Worm (Caenorhabditis elegans) whole organism, early embryonic: ENCODE results near the gene srlf-30.

ENCODE experiments used
- B0310.2 ChIP-seq: sonication (generic microtip); optimal IDR thresholded peaks from 2 replicates; lab custom pipeline; 2016; ENCODE audit warnings: mild to moderate bottlenecking, missing genetic modification characterization, missing compliant biosample characterization
- F13C5.2 ChIP-seq: sonication (generic microtip); optimal IDR thresholded peaks from 2 replicates; lab custom pipeline; 2017; ENCODE audit warnings: mild to moderate bottlenecking, missing genetic modification characterization, inconsistent platforms, missing compliant biosample characterization
- aly-1 ChIP-seq: sonication (generic microtip); optimal IDR thresholded peaks from 2 replicates; lab custom pipeline; 2016; ENCODE audit warnings: missing genetic modification characterization, missing compliant biosample characterization
- ama-1 ChIP-seq: fragments of 150-350 bp; optimal IDR thresholded peaks from 2 replicates; lab custom pipeline; 2014
- ceh-13 ChIP-seq: fragments of 200-800 bp; sonication (Bioruptor generic); optimal IDR thresholded peaks from 2 replicates; lab custom pipeline; 2018; ENCODE audit warnings: mild to moderate bottlenecking, missing genetic modification characterization, missing compliant biosample characterization
- ceh-36 ChIP-seq: sonication (generic microtip); optimal IDR thresholded peaks from 2 replicates; lab custom pipeline; 2016; ENCODE audit warnings: missing genetic modification characterization, inconsistent platforms, missing compliant biosample characterization
- ets-7 ChIP-seq: sonication (generic microtip); optimal IDR thresholded peaks from 2 replicates; lab custom pipeline; 2016; ENCODE audit warnings: missing genotype, missing genetic modification characterization, missing compliant biosample characterization
- flt-1 ChIP-seq: fragments of 200-800 bp; sonication (Bioruptor generic); IDR thresholded peaks from 2 replicates; pipeline ENCODE4 v1.3.6; 2022; ENCODE audit warnings: missing genetic modification characterization, missing compliant biosample characterization
- hmbx-1 ChIP-seq: sonication (generic microtip); optimal IDR thresholded peaks from 2 replicates; lab custom pipeline; 2016; ENCODE audit warnings: mild to moderate bottlenecking, missing genetic modification characterization, missing compliant biosample characterization
- hmg-4 ChIP-seq: fragments of 200-800 bp; sonication (Bioruptor generic); optimal IDR thresholded peaks from 2 replicates; lab custom pipeline; 2018; ENCODE audit warnings: mild to moderate bottlenecking, missing genetic modification characterization, missing compliant biosample characterization
- hnd-1 ChIP-seq: sonication (generic microtip); optimal IDR thresholded peaks from 2 replicates; lab custom pipeline; 2016; ENCODE audit warnings: missing genetic modification characterization, missing compliant biosample characterization
- pes-1 ChIP-seq: fragments of 200-800 bp; sonication (Bioruptor generic); IDR thresholded peaks from 2 replicates; pipeline ENCODE4 v1.3.6; 2022; ENCODE audit warnings: missing genetic modification reagents, missing genetic modification characterization, missing compliant biosample characterization
- scrt-1 ChIP-seq: fragments of 200-800 bp; sonication (Bioruptor generic); IDR thresholded peaks from 2 replicates; pipeline ENCODE4 v1.3.6; 2022; ENCODE audit warnings: missing genetic modification characterization, missing compliant biosample characterization
- sea-1 ChIP-seq: fragments of 200-800 bp; sonication (Bioruptor generic); conservative IDR thresholded peaks from 2 replicates; pipeline ENCODE4 v1.3.6; 2022; ENCODE audit warnings: missing genetic modification characterization, missing compliant biosample characterization
- tbx-11 ChIP-seq: fragments of 200-800 bp; sonication (Bioruptor generic); IDR thresholded peaks from 2 replicates; pipeline ENCODE4 v1.3.6; 2022; ENCODE audit warnings: missing genetic modification characterization, missing compliant biosample characterization
- tbx-37 ChIP-seq: fragments of 200-800 bp; sonication (Bioruptor generic); conservative IDR thresholded peaks from 2 replicates; pipeline ENCODE4 v1.3.6; 2022; ENCODE audit warnings: missing genetic modification reagents, missing genetic modification characterization, missing compliant biosample characterization
- tra-4 ChIP-seq: sonication (generic microtip); optimal IDR thresholded peaks from 2 replicates; lab custom pipeline; 2017; ENCODE audit warnings: missing genetic modification characterization, missing compliant biosample characterization

Gene srlf-30

DNA sequence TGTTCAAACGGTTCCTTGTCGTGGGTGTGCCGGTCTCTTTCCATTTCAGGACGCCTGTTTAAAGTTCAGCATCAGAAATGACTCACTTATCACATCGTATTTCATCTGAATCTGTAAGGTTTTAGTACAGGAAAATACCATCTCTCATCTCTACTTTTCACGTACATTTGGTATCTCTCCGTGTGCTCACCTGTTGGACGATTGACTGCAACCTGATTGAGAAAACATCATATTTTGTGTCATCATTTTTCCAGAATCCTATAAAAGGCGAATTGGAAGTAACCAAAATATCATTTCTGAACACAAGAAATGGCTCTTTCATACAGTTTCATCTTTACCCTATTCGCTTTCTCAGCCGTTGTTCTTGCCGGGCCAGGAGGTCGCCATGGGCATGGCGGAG lies at the start of gene srlf-30:
srlf-30 (plus strand) TSS at position 301 of the 400 bp plus-strand sequence.
- TF ChIP-seq hmbx-1 (tag; lab: Kevin White, UChicago) (no peak), aly-1 (no peak), ceh-13 (GFP tag; lab: Kevin White, UChicago) (no peak), flt-1 (GFP tag; lab: Robert Waterston, UW) (no peak), hmg-4 (GFP tag; lab: Kevin White, UChicago) (no peak), F13C5.2 (tag; lab: Kevin White, UChicago) (no peak), ceh-36 (tag; lab: Kevin White, UChicago) (no peak)

DNA sequence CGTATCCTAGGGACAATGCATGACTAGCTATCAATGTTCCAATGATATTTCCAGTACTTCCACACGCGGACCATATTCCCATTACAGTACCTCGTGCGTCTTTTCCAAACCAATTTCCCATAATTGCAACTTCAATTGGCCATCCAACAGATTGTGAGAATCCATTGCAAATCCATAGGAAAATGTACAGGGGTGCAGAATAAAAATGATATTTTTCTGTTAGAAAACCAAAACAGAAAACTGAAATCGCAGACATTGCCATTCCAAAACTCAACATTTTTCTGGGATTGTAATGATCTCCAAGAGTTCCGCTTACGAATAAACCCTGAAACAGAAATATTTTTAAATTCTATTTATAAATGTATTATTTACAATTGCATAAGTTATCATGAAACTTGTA lies 49.0 kb upstream of the srlf-30 start:
- TF ChIP-seq F13C5.2 (tag; lab: Kevin White, UChicago) (no peak), ceh-13 (GFP tag; lab: Kevin White, UChicago) (no peak), hmbx-1 (tag; lab: Kevin White, UChicago) (no peak), hnd-1 (tag; lab: Kevin White, UChicago) (no peak), tbx-11 (no peak), ets-7 (tag; lab: Kevin White, UChicago) (no peak), flt-1 (GFP tag; lab: Robert Waterston, UW) (no peak), pes-1 (GFP tag; lab: Robert Waterston, UW) (no peak), tra-4 (no peak), B0310.2 (tag; lab: Kevin White, UChicago) (no peak), aly-1 (no peak), hmg-4 (GFP tag; lab: Kevin White, UChicago) (no peak), ama-1 (lab: Kevin White, UChicago) (no peak), ceh-36 (tag; lab: Kevin White, UChicago) (no peak), tbx-37 (GFP tag; lab: Robert Waterston, UW) (no peak), scrt-1 (GFP tag; lab: Robert Waterston, UW) (no peak)

DNA sequence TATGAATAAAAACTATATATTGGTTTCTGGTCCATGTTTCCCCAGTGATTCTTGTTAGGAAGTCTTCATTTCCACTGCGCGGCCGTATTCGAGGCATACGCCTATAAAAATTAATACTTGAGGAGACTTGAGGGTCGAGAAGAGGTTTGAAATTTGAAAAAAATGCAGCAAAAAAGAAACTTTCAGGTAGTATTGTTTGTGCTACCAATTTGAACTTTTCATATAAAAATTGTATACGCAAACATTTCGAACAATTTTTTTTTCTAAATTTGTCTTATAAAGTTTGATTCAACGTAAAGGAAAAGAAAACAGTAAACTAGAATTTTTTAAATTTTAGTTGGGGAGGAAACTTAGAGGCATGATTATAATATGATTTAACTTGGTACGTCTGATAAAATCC lies 48.4 kb upstream of the srlf-30 start, which contains the start of gene T11G6.4:
T11G6.4 (minus strand) TSS at position 101 of the 400 bp plus-strand sequence.
- TF ChIP-seq F13C5.2 (tag; lab: Kevin White, UChicago) (no peak), tbx-11 (no peak), hmg-4 (GFP tag; lab: Kevin White, UChicago) (no peak), hnd-1 (tag; lab: Kevin White, UChicago) (no peak), ceh-36 (tag; lab: Kevin White, UChicago) (no peak), flt-1 (GFP tag; lab: Robert Waterston, UW) (no peak), ets-7 (tag; lab: Kevin White, UChicago) (no peak), sea-1 (GFP tag; lab: Robert Waterston, UW) (no peak), ceh-13 (GFP tag; lab: Kevin White, UChicago) (no peak), hmbx-1 (tag; lab: Kevin White, UChicago) (no peak), tbx-37 (GFP tag; lab: Robert Waterston, UW) (no peak), scrt-1 (GFP tag; lab: Robert Waterston, UW) (no peak), tra-4 (no peak), B0310.2 (tag; lab: Kevin White, UChicago) (no peak), pes-1 (GFP tag; lab: Robert Waterston, UW) (no peak)

DNA sequence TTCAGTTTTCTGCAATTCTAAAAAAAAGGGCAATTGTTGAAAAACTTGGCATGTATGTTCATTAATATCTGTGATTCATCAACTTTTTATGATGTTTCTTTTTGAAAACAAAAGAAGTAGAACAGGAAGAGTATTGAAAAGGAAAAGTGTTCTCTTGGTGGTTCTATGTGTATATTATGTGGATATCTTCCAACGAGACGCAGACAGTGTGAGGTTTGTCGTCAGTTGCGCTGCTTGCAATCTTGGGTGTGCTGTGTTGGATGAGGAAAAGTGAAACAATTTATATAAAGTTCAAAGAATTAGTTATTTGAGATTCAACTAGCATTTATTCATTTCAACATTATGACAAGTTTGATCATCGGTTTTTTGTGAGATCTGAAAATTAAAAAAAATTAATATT lies 47.8 kb upstream of the srlf-30 start:
- TF ChIP-seq ceh-36 (tag; lab: Kevin White, UChicago) (no peak), tra-4 (no peak), hmg-4 (GFP tag; lab: Kevin White, UChicago) (no peak), aly-1 (no peak), sea-1 (GFP tag; lab: Robert Waterston, UW) (no peak), B0310.2 (tag; lab: Kevin White, UChicago) (no peak), pes-1 (GFP tag; lab: Robert Waterston, UW) (no peak), tbx-37 (GFP tag; lab: Robert Waterston, UW) (no peak), scrt-1 (GFP tag; lab: Robert Waterston, UW) (no peak), ets-7 (tag; lab: Kevin White, UChicago) (no peak), F13C5.2 (tag; lab: Kevin White, UChicago) (no peak), flt-1 (GFP tag; lab: Robert Waterston, UW) (no peak), hmbx-1 (tag; lab: Kevin White, UChicago) (no peak), ama-1 (lab: Kevin White, UChicago) (no peak), ceh-13 (GFP tag; lab: Kevin White, UChicago) (no peak), tbx-11 (no peak), hnd-1 (tag; lab: Kevin White, UChicago) (no peak)

ce11 chrIV:10854042-10854441 lies 46.1 kb upstream of the srlf-30 start:
- TF ChIP-seq hnd-1 (tag; lab: Kevin White, UChicago) (no peak), pes-1 (GFP tag; lab: Robert Waterston, UW) (no peak)

DNA sequence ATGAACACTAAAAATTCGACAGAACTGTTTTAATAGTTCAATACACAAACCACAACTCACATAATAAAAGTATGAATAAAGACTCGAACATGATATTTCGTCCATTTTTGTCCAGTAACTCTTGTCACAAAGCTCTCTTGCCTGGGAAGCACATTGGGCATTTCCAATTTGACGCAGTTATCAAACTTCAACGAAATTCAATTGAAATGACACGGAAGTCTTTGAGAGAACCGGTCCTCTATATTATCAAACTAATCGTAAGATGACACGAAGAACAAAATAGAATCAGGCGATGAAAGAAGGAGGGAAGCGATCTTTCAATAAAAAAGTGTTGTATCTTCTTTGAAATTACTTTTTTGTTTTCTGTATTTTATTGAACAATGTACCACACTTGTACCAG lies 45.1 kb upstream of the srlf-30 start, which contains the start of gene T11G6.3:
T11G6.3 (minus strand) TSS at position 189 of the 400 bp plus-strand sequence.
- no peak for TF ChIP-seq scrt-1 (GFP tag; lab: Robert Waterston, UW)
- no peak for TF ChIP-seq tbx-37 (GFP tag; lab: Robert Waterston, UW)
- no peak for TF ChIP-seq tbx-11
- TF ChIP-seq ceh-13 (GFP tag; lab: Kevin White, UChicago), result no peak
- no peak for TF ChIP-seq flt-1 (GFP tag; lab: Robert Waterston, UW)
- no peak for TF ChIP-seq hnd-1 (tag; lab: Kevin White, UChicago)
- TF ChIP-seq hmg-4 (GFP tag; lab: Kevin White, UChicago), result no peak
- TF ChIP-seq ceh-36 (tag; lab: Kevin White, UChicago), result no peak
- TF ChIP-seq B0310.2 (tag; lab: Kevin White, UChicago), result no peak
- TF ChIP-seq pes-1 (GFP tag; lab: Robert Waterston, UW), result no peak
- no peak for TF ChIP-seq ets-7 (tag; lab: Kevin White, UChicago)
- no peak for TF ChIP-seq F13C5.2 (tag; lab: Kevin White, UChicago)
- TF ChIP-seq hmbx-1 (tag; lab: Kevin White, UChicago), result no peak
- no peak for TF ChIP-seq tra-4
- no peak for TF ChIP-seq aly-1
- TF ChIP-seq ama-1 (lab: Kevin White, UChicago), result no peak
- no peak for TF ChIP-seq sea-1 (GFP tag; lab: Robert Waterston, UW)

DNA sequence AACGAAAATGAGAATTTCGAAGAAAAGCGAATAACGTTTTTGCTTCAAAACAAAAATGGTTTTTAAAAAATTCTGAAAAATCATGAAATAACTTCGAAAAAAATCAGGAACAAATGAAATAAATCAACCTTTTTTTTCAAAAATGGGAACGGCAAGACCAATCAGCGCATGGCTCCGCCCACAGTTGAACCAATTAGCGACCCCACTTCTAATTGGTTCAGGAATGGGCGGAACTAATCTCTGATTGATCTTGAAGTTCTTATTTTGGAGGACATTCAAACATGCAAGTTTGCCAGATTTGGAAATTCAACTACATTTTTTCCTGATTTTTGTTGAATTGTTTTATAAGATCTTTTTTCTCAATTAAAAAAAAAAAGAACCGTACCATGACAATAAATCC lies 44.2 kb upstream of the srlf-30 start:
- no peak for TF ChIP-seq tra-4
- no peak for TF ChIP-seq hmbx-1 (tag; lab: Kevin White, UChicago)
- no peak for TF ChIP-seq ceh-13 (GFP tag; lab: Kevin White, UChicago)
- TF ChIP-seq ceh-36 (tag; lab: Kevin White, UChicago), result no peak
- TF ChIP-seq aly-1, result no peak
- no peak for TF ChIP-seq ets-7 (tag; lab: Kevin White, UChicago)
- no peak for TF ChIP-seq hmg-4 (GFP tag; lab: Kevin White, UChicago)
- no peak for TF ChIP-seq tbx-11
- TF ChIP-seq tbx-37 (GFP tag; lab: Robert Waterston, UW), result no peak
- TF ChIP-seq hnd-1 (tag; lab: Kevin White, UChicago), result no peak
- TF ChIP-seq scrt-1 (GFP tag; lab: Robert Waterston, UW), result no peak
- no peak for TF ChIP-seq flt-1 (GFP tag; lab: Robert Waterston, UW)
- TF ChIP-seq ama-1 (lab: Kevin White, UChicago), result no peak
- no peak for TF ChIP-seq sea-1 (GFP tag; lab: Robert Waterston, UW)
- no peak for TF ChIP-seq B0310.2 (tag; lab: Kevin White, UChicago)
- no peak for TF ChIP-seq F13C5.2 (tag; lab: Kevin White, UChicago)
- no peak for TF ChIP-seq pes-1 (GFP tag; lab: Robert Waterston, UW)
